Worm (Caenorhabditis elegans): ENCODE results near the gene nmur-2.

The nmur-2 gene

DNA sequence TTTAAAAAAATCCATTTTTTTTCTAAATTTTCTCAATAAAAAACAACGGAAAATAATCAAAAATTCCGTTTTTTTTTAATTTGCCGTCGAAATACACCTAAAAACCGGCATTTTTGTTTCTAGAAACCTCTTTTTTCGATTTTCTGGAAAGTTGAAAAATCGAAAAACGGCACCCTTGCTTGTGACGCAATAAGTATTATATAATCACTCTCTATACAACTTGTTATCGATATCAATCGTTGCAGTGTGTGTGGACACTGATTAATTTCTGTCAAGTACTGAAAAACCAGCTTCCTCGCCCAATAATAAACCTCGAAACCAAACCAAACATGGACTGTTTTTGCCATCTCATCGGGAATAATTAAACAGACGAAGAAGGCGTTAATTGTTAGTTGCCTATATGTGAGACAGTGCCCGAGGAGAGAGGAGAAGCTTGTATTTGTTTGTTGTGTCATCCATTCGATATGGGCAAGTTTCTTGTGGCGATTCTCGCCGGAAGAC is 32.2 kb upstream of the nmur-2 start:
- no peak for TF ChIP-seq skn-1 (tag; optimal IDR thresholded peaks at IDR 0.05)
- no peak for TF ChIP-seq ceh-20 (GFP tag; IDR thresholded peaks at IDR 0.05)
- TF ChIP-seq cey-2 (tag; optimal IDR thresholded peaks at IDR 0.05; ENCODE audit: borderline replicate concordance, insufficient read depth) = no peak
- no peak for TF ChIP-seq pqm-1 (tag; optimal IDR thresholded peaks at IDR 0.05)
- TF ChIP-seq hlh-11 (tag; optimal IDR thresholded peaks at IDR 0.05) = peak; percentile 12
- no peak for TF ChIP-seq nhr-77 (tag; optimal IDR thresholded peaks at IDR 0.05)
- no peak for TF ChIP-seq nhr-10 (tag; optimal IDR thresholded peaks at IDR 0.05)
- peak; percentile 59 for TF ChIP-seq aha-1 (tag)
- TF ChIP-seq hmg-1.1 (GFP tag; IDR thresholded peaks at IDR 0.05) = no peak
- TF ChIP-seq daf-16 (GFP tag; optimal IDR thresholded peaks at IDR 0.05) = no peak
- peak; percentile 7 for TF ChIP-seq daf-16 (tag; optimal IDR thresholded peaks at IDR 0.05)
- TF ChIP-seq lin-15B (tag; optimal IDR thresholded peaks at IDR 0.05) = no peak
- no peak for TF ChIP-seq T26A8.4 (GFP tag; IDR thresholded peaks at IDR 0.05)
- TF ChIP-seq nhr-25 (tag; optimal IDR thresholded peaks at IDR 0.05; ENCODE audit: borderline replicate concordance, insufficient read depth) = no peak
- TF ChIP-seq Y75B8A.6 (GFP tag; IDR thresholded peaks at IDR 0.05) = no peak
- no peak for TF ChIP-seq ztf-7 (tag; optimal IDR thresholded peaks at IDR 0.05)
- TF ChIP-seq mxl-3 (GFP tag; optimal IDR thresholded peaks at IDR 0.05) = no peak
- no peak for TF ChIP-seq mdl-1 (tag; optimal IDR thresholded peaks at IDR 0.05)
- no peak for TF ChIP-seq F10B5.3 (tag; optimal IDR thresholded peaks at IDR 0.05)
- TF ChIP-seq nhr-28 (tag; optimal IDR thresholded peaks at IDR 0.05) = no peak

DNA sequence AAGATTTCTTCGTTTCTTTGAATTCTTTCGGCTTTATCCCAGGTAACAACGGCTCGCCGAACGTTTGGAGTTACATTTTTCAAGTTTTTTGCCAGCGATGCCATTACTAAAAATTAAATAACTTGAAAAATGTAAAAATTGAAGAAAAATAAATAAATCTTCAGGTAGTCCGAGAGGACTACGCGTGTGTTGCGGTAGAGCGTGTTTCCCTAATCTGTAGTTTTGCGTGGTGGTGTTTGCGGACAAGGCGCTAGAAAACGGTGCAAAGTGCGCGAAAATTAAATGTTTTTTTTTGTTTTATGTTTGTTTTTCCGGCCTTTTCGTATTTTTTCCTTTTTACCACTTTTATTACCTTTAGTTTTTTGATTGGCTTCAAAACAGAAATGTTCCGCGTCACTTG is 31.1 kb upstream of the nmur-2 start, which contains the start of gene mrpl-28:
TSS of gene mrpl-28 (minus strand) at position 106 of the 400 bp plus-strand sequence.
- TF ChIP-seq snpc-1.2 (GFP tag; IDR thresholded peaks at IDR 0.05) (0 out of 2 replicates have a peak, but pooled peaks have one; percentile 16), spr-3 (GFP tag; optimal IDR thresholded peaks at IDR 0.05) (peak; percentile 55), ZK546.5 (tag; optimal IDR thresholded peaks at IDR 0.05) (no peak), zip-11 (GFP tag; IDR thresholded peaks at IDR 0.05) (no peak), egl-43 (GFP tag; IDR thresholded peaks at IDR 0.05) (peak; percentile 70), lin-15B (tag; optimal IDR thresholded peaks at IDR 0.05) (peak; percentile 87), vab-7 (GFP tag; IDR thresholded peaks at IDR 0.05) (0 out of 2 replicates have a peak, but pooled peaks have one; percentile 19), mes-2 (tag; optimal IDR thresholded peaks at IDR 0.05; ENCODE audit: poor library complexity, severe bottlenecking) (peak; percentile 94), fkh-10 (GFP tag; optimal IDR thresholded peaks at IDR 0.05) (peak; percentile 78), ceh-82 (tag; optimal IDR thresholded peaks at IDR 0.05) (no peak), ceh-20 (GFP tag; IDR thresholded peaks at IDR 0.05) (peak; percentile 74), zag-1 (tag; optimal IDR thresholded peaks at IDR 0.05) (no peak), F10B5.3 (tag; optimal IDR thresholded peaks at IDR 0.05) (peak; percentile 77), dmd-8 (GFP tag; IDR thresholded peaks at IDR 0.05) (no peak), ceh-62 (tag; optimal IDR thresholded peaks at IDR 0.05) (no peak), lim-7 (GFP tag; IDR thresholded peaks at IDR 0.05) (no peak), tag-97 (GFP tag; IDR thresholded peaks at IDR 0.05) (no peak), T20F7.1 (GFP tag; optimal IDR thresholded peaks at IDR 0.05) (peak; percentile 88), Y48G9A.11 (GFP tag; IDR thresholded peaks at IDR 0.05) (peak; percentile 60; the same call in 1 of the 2 replicates), saeg-2 (GFP tag; IDR thresholded peaks at IDR 0.05) (no peak), nhr-48 (tag; optimal IDR thresholded peaks at IDR 0.05) (peak; percentile 47), dve-1 (tag; optimal IDR thresholded peaks at IDR 0.05; ENCODE audit: insufficient read depth) (peak; percentile 92), egl-27 (tag; optimal IDR thresholded peaks at IDR 0.05) (no peak), F37D6.2 (tag; optimal IDR thresholded peaks at IDR 0.05) (peak; percentile 74), mxl-3 (GFP tag; optimal IDR thresholded peaks at IDR 0.05) (peak; percentile 30), skn-1 (tag; optimal IDR thresholded peaks at IDR 0.05) (no peak), hif-1 (tag; optimal IDR thresholded peaks at IDR 0.05) (peak in 1 of 2 experiments; percentile 61), rbr-2 (tag; optimal IDR thresholded peaks at IDR 0.05) (peak; percentile 90), ztf-7 (tag; optimal IDR thresholded peaks at IDR 0.05) (peak; percentile 48), mep-1 (tag; optimal IDR thresholded peaks at IDR 0.05) (peak; percentile 89), tra-1 (GFP tag; IDR thresholded peaks at IDR 0.05) (0 out of 2 replicates have a peak, but pooled peaks have one; percentile 49), lin-38 (GFP tag; IDR thresholded peaks at IDR 0.05) (peak; percentile 99), zfp-3 (GFP tag; conservative IDR thresholded peaks at IDR 0.05) (peak; percentile 57), ZK337.2 (GFP tag; IDR thresholded peaks at IDR 0.05) (peak; percentile 55; the same call in 1 of the 2 replicates), F49E8.2 (tag; optimal IDR thresholded peaks at IDR 0.05; ENCODE audit: borderline replicate concordance) (peak; percentile 60)

Data from whole organism, L4 larva.